Fruit fly (Drosophila melanogaster) whole organism, prepupa: ENCODE measurements around the gene Osi13.

Experiments
- Blimp-1 ChIP-seq: fragments of 200-800 bp; sonication (Bioruptor generic); optimal IDR thresholded peaks from 3 replicates; lab custom pipeline; 2017; ENCODE audit warnings: missing biosample characterization, missing genetic modification characterization, mild to moderate bottlenecking, moderate library complexity, missing genetic modification reagents
- CG6163 ChIP-seq: fragments of 200-800 bp; sonication (Bioruptor generic); IDR thresholded peaks from 3 replicates; pipeline ENCODE4 v1.3.6; 2022; ENCODE audit warnings: missing biosample characterization, missing genetic modification characterization
- CG6854 ChIP-seq: fragments of 200-800 bp; sonication (Bioruptor generic); optimal IDR thresholded peaks from 2 replicates; lab custom pipeline; 2017; ENCODE audit warnings: missing biosample characterization, mild to moderate bottlenecking, missing genetic modification characterization
- CG7368 ChIP-seq: fragments of 200-800 bp; sonication (Bioruptor generic); optimal IDR thresholded peaks from 3 replicates; lab custom pipeline; 2016; ENCODE audit warnings: missing biosample characterization, missing genetic modification characterization
- Eip78C ChIP-seq: fragments of 200-800 bp; sonication (Bioruptor generic); peaks from one replicate; lab custom pipeline; 2016; ENCODE audit warnings: missing biosample characterization, missing genetic modification characterization
- Eip93F ChIP-seq: fragments of 200-800 bp; sonication (Bioruptor generic); optimal IDR thresholded peaks from 2 replicates; lab custom pipeline; 2016; ENCODE audit warnings: missing biosample characterization, mild to moderate bottlenecking, missing genetic modification characterization
- achi ChIP-seq: fragments of 200-800 bp; sonication (Bioruptor generic); optimal IDR thresholded peaks from 3 replicates; lab custom pipeline; 2016; ENCODE audit warnings: missing biosample characterization, missing genetic modification characterization
- lz ChIP-seq: fragments of 200-800 bp; sonication (Bioruptor generic); optimal IDR thresholded peaks from 3 replicates; lab custom pipeline; 2016; ENCODE audit warnings: missing biosample characterization, missing genetic modification characterization
- spab ChIP-seq: fragments of 200-800 bp; sonication (Bioruptor generic); optimal IDR thresholded peaks from 2 replicates; lab custom pipeline; 2017; ENCODE audit warnings: missing biosample characterization, mild to moderate bottlenecking, missing genetic modification characterization, missing genetic modification reagents

dm6 chr3R:6285100-6285499 is 6.4 kb upstream of the Osi13 start, which contains the start of gene CG15597:
- TF ChIP-seq achi (GFP tag; lab: Kevin White, UChicago): no peak
- TF ChIP-seq CG7368 (GFP tag; lab: Kevin White, UChicago): no peak
- TF ChIP-seq CG6163: no peak
- TF ChIP-seq Eip78C (GFP tag; lab: Kevin White, UChicago): no peak
- no peak for TF ChIP-seq Blimp-1 (GFP tag; lab: Kevin White, UChicago)
- TF ChIP-seq spab (GFP tag; lab: Kevin White, UChicago): no peak
- no peak for TF ChIP-seq lz (GFP tag; lab: Kevin White, UChicago)
- no peak for TF ChIP-seq CG6854 (GFP tag; lab: Kevin White, UChicago)
- TF ChIP-seq Eip93F (GFP tag; lab: Kevin White, UChicago): no peak
